Worm (Caenorhabditis elegans) whole organism, late embryonic: ENCODE data around the gene old-1.

Experiments used
- ceh-2 ChIP-seq: sonication (generic microtip); optimal IDR thresholded peaks from 2 replicates; lab custom pipeline; 2016; ENCODE audit warnings: missing genotype, missing genetic modification characterization, missing compliant biosample characterization
- ceh-22 ChIP-seq: sonication (generic microtip); optimal IDR thresholded peaks from 2 replicates; lab custom pipeline; 2017; ENCODE audit warnings: missing biosample characterization, missing genetic modification characterization
- ceh-6 ChIP-seq: fragments of 200-800 bp; sonication (Bioruptor generic); optimal IDR thresholded peaks from 2 replicates; lab custom pipeline; 2018; ENCODE audit warnings: mild to moderate bottlenecking, missing genetic modification characterization, missing compliant biosample characterization
- nfya-1 ChIP-seq: sonication (generic microtip); optimal IDR thresholded peaks from 2 replicates; lab custom pipeline; 2017; ENCODE audit warnings: missing genetic modification characterization, mild to moderate bottlenecking, missing compliant biosample characterization, antibody characterized with exemption, moderate library complexity
- pax-1 ChIP-seq: fragments of 150-350 bp; optimal IDR thresholded peaks from 2 replicates; lab custom pipeline; 2014; ENCODE audit warnings: missing biosample characterization, missing genetic modification characterization
- pqm-1 ChIP-seq: sonication (generic microtip); optimal IDR thresholded peaks from 2 replicates; lab custom pipeline; 2016; ENCODE audit warnings: missing genetic modification characterization, missing compliant biosample characterization
- rnt-1 ChIP-seq: sonication (generic microtip); optimal IDR thresholded peaks from 2 replicates; lab custom pipeline; 2016; ENCODE audit warnings: missing genetic modification characterization, missing compliant biosample characterization
- sox-4 ChIP-seq: sonication (generic microtip); optimal IDR thresholded peaks from 2 replicates; lab custom pipeline; 2017; ENCODE audit warnings: mild to moderate bottlenecking, missing genetic modification characterization, inconsistent platforms, missing compliant biosample characterization

- no peak for TF ChIP-seq ceh-6 (GFP tag; lab: Kevin White, UChicago)
- no peak for TF ChIP-seq ceh-22 (tag; lab: Kevin White, UChicago)
- TF ChIP-seq sox-4: no peak
- no peak for TF ChIP-seq rnt-1 (tag; lab: Kevin White, UChicago)
- no peak for TF ChIP-seq nfya-1
- TF ChIP-seq pax-1 (tag; lab: Kevin White, UChicago): no peak
- TF ChIP-seq pqm-1: no peak
- no peak for TF ChIP-seq ceh-2
These were observed 9.0 kb downstream of the old-1 start, which contains the start of gene chil-5 for ce11 chrII:9859575-9859974.
